Worm (Caenorhabditis elegans): Measurements from ENCODE around the gene ldp-1.

DNA sequence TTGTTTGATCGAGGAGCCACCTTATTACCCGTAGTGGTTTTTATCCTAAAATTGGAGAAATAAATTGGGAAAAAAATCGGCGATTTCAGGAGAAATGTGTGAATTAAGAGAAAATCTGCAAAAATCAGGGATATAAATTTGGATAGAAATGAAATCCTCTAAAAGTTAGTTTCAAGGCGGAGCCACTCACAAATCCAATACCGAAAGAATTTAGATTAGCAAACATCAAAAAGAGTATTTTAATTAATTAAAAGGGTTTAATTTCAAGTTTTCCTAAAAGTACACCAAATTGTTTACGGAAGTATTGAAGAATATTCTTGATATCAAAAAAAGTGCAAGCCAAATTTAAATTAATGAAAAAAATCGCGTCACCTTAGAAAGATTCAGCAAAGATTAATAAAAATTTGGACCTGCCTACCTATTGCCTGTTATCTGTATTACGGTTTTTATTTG is 5.4 kb upstream of the ldp-1 start, which contains the start of gene F22F7.8:
- no peak for TF ChIP-seq ceh-40 (GFP tag; IDR thresholded peaks at IDR 0.05)
- no peak for TF ChIP-seq K11D2.4 (GFP tag; IDR thresholded peaks at IDR 0.05)
- TF ChIP-seq him-1 (tag; optimal IDR thresholded peaks at IDR 0.05): no peak

Data from whole organism, young adult.